Fruit fly (Drosophila melanogaster) whole organism, adult: ENCODE results near the gene CG42460.
"Not testable (repeated sequence)": the region's sequence is repeated elsewhere in the genome, so short reads cannot be mapped to it uniquely, and the experiment has no call there.

Experiments
- CG12768 ChIP-seq: fragments of 200-800 bp; sonication (Bioruptor generic); optimal IDR thresholded peaks from 2 replicates; lab custom pipeline; 2017; ENCODE audit warnings: missing biosample characterization, missing genetic modification characterization, mild to moderate bottlenecking, moderate library complexity, missing genetic modification reagents
- CG1620 ChIP-seq: fragments of 200-800 bp; sonication (Bioruptor generic); optimal IDR thresholded peaks from 2 replicates; lab custom pipeline; 2016; ENCODE audit warnings: missing biosample characterization, missing genetic modification characterization
- toe ChIP-seq: fragments of 200-800 bp; sonication (Bioruptor generic); optimal IDR thresholded peaks from 2 replicates; lab custom pipeline; 2016; ENCODE audit warnings: missing biosample characterization, missing genetic modification characterization

DNA sequence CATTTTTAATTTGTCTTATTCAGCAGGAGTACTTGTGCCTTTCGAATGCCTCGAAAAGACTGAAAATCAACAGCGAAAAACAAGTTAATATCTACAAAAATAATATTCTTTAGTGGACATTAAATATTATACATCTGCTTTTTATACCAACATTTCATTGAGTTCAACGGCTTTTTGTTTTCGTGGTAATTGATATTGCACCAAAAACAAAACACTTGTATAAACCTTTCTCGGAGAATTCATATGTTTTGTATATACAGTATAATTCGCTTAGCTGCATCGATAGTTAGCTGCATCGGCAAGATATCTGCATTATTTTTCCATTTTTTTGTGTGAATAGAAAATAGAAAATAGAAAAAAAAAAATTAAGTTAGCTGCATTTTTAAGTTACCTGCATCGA, at the start of gene CG42460:
- not testable (repeated sequence) for TF ChIP-seq CG12768 (GFP tag; lab: Kevin White, UChicago); toe; CG1620 (GFP tag; lab: Kevin White, UChicago)
